Fruit fly (Drosophila melanogaster) whole organism, prepupa: ENCODE results near the gene Spc25.

Experiments
- Blimp-1 ChIP-seq: fragments of 200-800 bp; sonication (Bioruptor generic); optimal IDR thresholded peaks from 3 replicates; lab custom pipeline; 2017; ENCODE audit warnings: missing biosample characterization, missing genetic modification characterization, mild to moderate bottlenecking, moderate library complexity, missing genetic modification reagents
- CG10631 ChIP-seq: fragments of 200-800 bp; sonication (Bioruptor generic); optimal IDR thresholded peaks from 2 replicates; lab custom pipeline; 2016; ENCODE audit warnings: missing biosample characterization, missing genetic modification characterization
- CG10669 ChIP-seq: fragments of 200-800 bp; sonication (Bioruptor generic); optimal IDR thresholded peaks from 3 replicates; lab custom pipeline; 2018; ENCODE audit warnings: missing biosample characterization, mild to moderate bottlenecking, missing genetic modification characterization, moderate library complexity
- CG11294 ChIP-seq: fragments of 200-800 bp; sonication (Bioruptor generic); IDR thresholded peaks from 2 replicates; pipeline ENCODE4 v1.3.6; 2022; ENCODE audit warnings: missing biosample characterization, missing genetic modification characterization
- CG11762 ChIP-seq: fragments of 200-800 bp; sonication (Bioruptor generic); optimal IDR thresholded peaks from 3 replicates; lab custom pipeline; 2016; ENCODE audit warnings: missing biosample characterization, missing genetic modification characterization; ENCODE audit not compliant: insufficient read depth
- CG11902 ChIP-seq: fragments of 200-800 bp; sonication (Bioruptor generic); optimal IDR thresholded peaks from 3 replicates; lab custom pipeline; 2016; ENCODE audit warnings: missing biosample characterization, missing genetic modification characterization
- CG15336 ChIP-seq: fragments of 200-800 bp; sonication (Bioruptor generic); IDR thresholded peaks from 2 replicates; pipeline ENCODE4 v1.3.6; 2022; ENCODE audit warnings: missing biosample characterization, missing genetic modification characterization
- CG1621 ChIP-seq: fragments of 200-800 bp; sonication (Bioruptor generic); optimal IDR thresholded peaks from 3 replicates; lab custom pipeline; 2018; ENCODE audit warnings: missing biosample characterization, mild to moderate bottlenecking, missing genetic modification characterization
- CG16779 ChIP-seq: fragments of 200-800 bp; sonication (Bioruptor generic); optimal IDR thresholded peaks from 3 replicates; lab custom pipeline; 2017; ENCODE audit warnings: missing biosample characterization, mild to moderate bottlenecking, missing genetic modification characterization
- CG3032 ChIP-seq: fragments of 200-800 bp; optimal IDR thresholded peaks from 2 replicates; lab custom pipeline; 2019; ENCODE audit warnings: missing biosample characterization, mild to moderate bottlenecking, missing genetic modification characterization, moderate library complexity
- CG32006 ChIP-seq: fragments of 200-800 bp; sonication (Bioruptor generic); optimal IDR thresholded peaks from 3 replicates; lab custom pipeline; 2017; ENCODE audit warnings: missing biosample characterization, mild to moderate bottlenecking, missing genetic modification characterization
- CG34406 ChIP-seq: fragments of 200-800 bp; sonication (Bioruptor generic); optimal IDR thresholded peaks from 3 replicates; lab custom pipeline; 2016; ENCODE audit warnings: missing biosample characterization, missing genetic modification characterization
- CG3919 ChIP-seq: fragments of 200-800 bp; sonication (Bioruptor generic); optimal IDR thresholded peaks from 3 replicates; lab custom pipeline; 2016; ENCODE audit warnings: missing biosample characterization, missing genetic modification characterization
- CG4318 ChIP-seq: fragments of 200-800 bp; sonication (Bioruptor generic); optimal IDR thresholded peaks from 3 replicates; lab custom pipeline; 2017; ENCODE audit warnings: missing biosample characterization, mild to moderate bottlenecking, missing genetic modification characterization
- CG6163 ChIP-seq: fragments of 200-800 bp; sonication (Bioruptor generic); IDR thresholded peaks from 3 replicates; pipeline ENCODE4 v1.3.6; 2022; ENCODE audit warnings: missing biosample characterization, missing genetic modification characterization
- CG6276 ChIP-seq: fragments of 200-800 bp; sonication (Bioruptor generic); optimal IDR thresholded peaks from 2 replicates; lab custom pipeline; 2017; ENCODE audit warnings: missing biosample characterization, mild to moderate bottlenecking, missing genetic modification characterization
- CG6792 ChIP-seq: fragments of 200-800 bp; sonication (Bioruptor generic); optimal IDR thresholded peaks from 3 replicates; lab custom pipeline; 2016; ENCODE audit warnings: missing biosample characterization, missing genetic modification characterization
- CG6808 ChIP-seq: fragments of 200-800 bp; sonication (Bioruptor generic); optimal IDR thresholded peaks from 3 replicates; lab custom pipeline; 2017; ENCODE audit warnings: missing biosample characterization, missing genetic modification characterization, mild to moderate bottlenecking, moderate library complexity, missing genetic modification reagents
- CG8119 ChIP-seq: fragments of 200-800 bp; sonication (Bioruptor generic); IDR thresholded peaks from 3 replicates; pipeline ENCODE4 v1.3.6; 2022; ENCODE audit warnings: missing biosample characterization, missing genetic modification characterization
- CG8319 ChIP-seq: fragments of 200-800 bp; sonication (Bioruptor generic); optimal IDR thresholded peaks from 3 replicates; lab custom pipeline; 2016; ENCODE audit warnings: missing biosample characterization, missing genetic modification characterization
- CG8632 ChIP-seq: fragments of 200-800 bp; sonication (Bioruptor generic); optimal IDR thresholded peaks from 3 replicates; lab custom pipeline; 2016; ENCODE audit warnings: missing biosample characterization, missing genetic modification characterization
- CG9139 ChIP-seq: fragments of 200-800 bp; sonication (Bioruptor generic); optimal IDR thresholded peaks from 3 replicates; lab custom pipeline; 2017; ENCODE audit warnings: missing biosample characterization, mild to moderate bottlenecking, missing genetic modification characterization
- Eip78C ChIP-seq: fragments of 200-800 bp; sonication (Bioruptor generic); peaks from one replicate; lab custom pipeline; 2016; ENCODE audit warnings: missing biosample characterization, missing genetic modification characterization
- Eip93F ChIP-seq: fragments of 200-800 bp; sonication (Bioruptor generic); optimal IDR thresholded peaks from 2 replicates; lab custom pipeline; 2016; ENCODE audit warnings: missing biosample characterization, mild to moderate bottlenecking, missing genetic modification characterization
- Ets96B ChIP-seq: fragments of 200-800 bp; optimal IDR thresholded peaks from 2 replicates; lab custom pipeline; 2019; ENCODE audit warnings: missing biosample characterization, mild to moderate bottlenecking, missing genetic modification characterization, moderate library complexity
- Gug ChIP-seq: fragments of 200-800 bp; sonication (Bioruptor generic); IDR thresholded peaks from 2 replicates; pipeline ENCODE4 v1.3.6; 2022; ENCODE audit warnings: missing biosample characterization, missing genetic modification characterization
- Hr38 ChIP-seq: sonication (Bioruptor generic); optimal IDR thresholded peaks from 2 replicates; lab custom pipeline; 2016; ENCODE audit warnings: missing biosample characterization, missing genetic modification characterization
- Hr39 ChIP-seq: fragments of 200-800 bp; sonication (Bioruptor generic); optimal IDR thresholded peaks from 2 replicates; lab custom pipeline; 2016; ENCODE audit warnings: missing biosample characterization, missing genetic modification characterization
- Hr4 ChIP-seq: fragments of 200-800 bp; sonication (Bioruptor generic); optimal IDR thresholded peaks from 3 replicates; lab custom pipeline; 2016; ENCODE audit warnings: missing biosample characterization, missing genetic modification characterization
- Lpt ChIP-seq: fragments of 200-800 bp; sonication (Bioruptor generic); optimal IDR thresholded peaks from 3 replicates; lab custom pipeline; 2016; ENCODE audit warnings: missing biosample characterization, missing genetic modification characterization
- Met ChIP-seq: fragments of 200-800 bp; sonication (Bioruptor generic); optimal IDR thresholded peaks from 3 replicates; lab custom pipeline; 2016; ENCODE audit warnings: missing biosample characterization, missing genetic modification characterization
- OdsH ChIP-seq: fragments of 200-800 bp; sonication (Bioruptor generic); optimal IDR thresholded peaks from 3 replicates; lab custom pipeline; 2016; ENCODE audit warnings: missing biosample characterization, missing genetic modification characterization
- Smox ChIP-seq: fragments of 200-800 bp; sonication (Bioruptor generic); optimal IDR thresholded peaks from 3 replicates; lab custom pipeline; 2016; ENCODE audit warnings: missing biosample characterization, missing genetic modification characterization
- Sox102F ChIP-seq: fragments of 200-800 bp; sonication (Bioruptor generic); optimal IDR thresholded peaks from 2 replicates; lab custom pipeline; 2016; ENCODE audit warnings: missing biosample characterization, mild to moderate bottlenecking, missing genetic modification characterization
- Sox14 ChIP-seq: fragments of 200-800 bp; sonication (Bioruptor generic); optimal IDR thresholded peaks from 3 replicates; lab custom pipeline; 2016; ENCODE audit warnings: missing biosample characterization, missing genetic modification characterization
- Sox15 ChIP-seq: fragments of 200-800 bp; sonication (Bioruptor generic); optimal IDR thresholded peaks from 3 replicates; lab custom pipeline; 2016; ENCODE audit warnings: missing biosample characterization, missing genetic modification characterization
- acj6 ChIP-seq: fragments of 200-800 bp; sonication (Bioruptor generic); optimal IDR thresholded peaks from 3 replicates; lab custom pipeline; 2016; ENCODE audit warnings: missing biosample characterization, missing genetic modification characterization
- cyc ChIP-seq: fragments of 200-800 bp; sonication (Bioruptor generic); optimal IDR thresholded peaks from 3 replicates; lab custom pipeline; 2016; ENCODE audit warnings: missing biosample characterization, missing genetic modification characterization
- dac ChIP-seq: fragments of 200-800 bp; sonication (Bioruptor generic); optimal IDR thresholded peaks from 2 replicates; lab custom pipeline; 2017; ENCODE audit warnings: missing biosample characterization, mild to moderate bottlenecking, missing genetic modification characterization
- eg ChIP-seq: fragments of 200-800 bp; sonication (Bioruptor generic); IDR thresholded peaks from 3 replicates; pipeline ENCODE4 v1.3.6; 2022; ENCODE audit warnings: missing biosample characterization, missing genetic modification characterization
- esn ChIP-seq: fragments of 200-800 bp; sonication (Bioruptor generic); optimal IDR thresholded peaks from 2 replicates; lab custom pipeline; 2016; ENCODE audit warnings: missing biosample characterization, mild to moderate bottlenecking, missing genetic modification characterization, moderate library complexity
- fd59A ChIP-seq: fragments of 200-800 bp; sonication (Bioruptor generic); optimal IDR thresholded peaks from 2 replicates; lab custom pipeline; 2017; ENCODE audit warnings: missing biosample characterization, mild to moderate bottlenecking, missing genetic modification characterization, missing genetic modification reagents
- fd85E ChIP-seq: fragments of 200-800 bp; sonication (Bioruptor generic); optimal IDR thresholded peaks from 3 replicates; lab custom pipeline; 2016; ENCODE audit warnings: missing biosample characterization, missing genetic modification characterization
- net ChIP-seq: fragments of 200-800 bp; sonication (Bioruptor generic); optimal IDR thresholded peaks from 3 replicates; lab custom pipeline; 2016; ENCODE audit warnings: missing biosample characterization, missing genetic modification characterization
- pdm3 ChIP-seq: fragments of 200-800 bp; sonication (Bioruptor generic); optimal IDR thresholded peaks from 3 replicates; lab custom pipeline; 2016; ENCODE audit warnings: missing biosample characterization, missing genetic modification characterization
- salr ChIP-seq, 2 experiments: fragments of 200-800 bp; sonication (Bioruptor generic); optimal IDR thresholded peaks; 3 replicates each; lab custom pipeline; 2016 to 2018; ENCODE audit warnings: missing biosample characterization in 2 of 2, missing genetic modification characterization in 2 of 2, mild to moderate bottlenecking in 1 of 2
- spab ChIP-seq: fragments of 200-800 bp; sonication (Bioruptor generic); optimal IDR thresholded peaks from 2 replicates; lab custom pipeline; 2017; ENCODE audit warnings: missing biosample characterization, mild to moderate bottlenecking, missing genetic modification characterization, missing genetic modification reagents
- ss ChIP-seq, 2 experiments: fragments of 200-800 bp; sonication (Bioruptor generic); optimal IDR thresholded peaks; 2 replicates in 1 of 2; 3 replicates in 1 of 2; lab custom pipeline; 2017 to 2018; ENCODE audit warnings: mild to moderate bottlenecking in 2 of 2, missing biosample characterization in 2 of 2, missing genetic modification characterization in 2 of 2, moderate library complexity in 1 of 2
- topi ChIP-seq: fragments of 200-800 bp; sonication (Bioruptor generic); optimal IDR thresholded peaks from 3 replicates; lab custom pipeline; 2016; ENCODE audit warnings: missing biosample characterization, missing genetic modification characterization
- vri ChIP-seq: fragments of 200-800 bp; sonication (Bioruptor generic); optimal IDR thresholded peaks from 3 replicates; lab custom pipeline; 2016; ENCODE audit warnings: missing biosample characterization, mild to moderate bottlenecking, missing genetic modification characterization

Spc25 gene

dm6 chr3R:12981334-12982166 is 20.0 kb downstream of the Spc25 start:
- peak; percentile 80 for TF ChIP-seq CG32006 (GFP tag; lab: Kevin White, UChicago)
- peak; percentile 77 for TF ChIP-seq OdsH (GFP tag; lab: Kevin White, UChicago)
- peak; percentile 79 for TF ChIP-seq eg (GFP tag; lab: Robert Waterston, UW)
- peak; percentile 79 for TF ChIP-seq CG8632 (GFP tag; lab: Kevin White, UChicago)
- peak; percentile 64 for TF ChIP-seq fd59A (GFP tag; lab: Kevin White, UChicago)
- TF ChIP-seq acj6, result peak; percentile 72
- TF ChIP-seq CG16779, result peak; percentile 45
- TF ChIP-seq vri, result no peak
- no peak for TF ChIP-seq Eip93F (GFP tag; lab: Kevin White, UChicago)
- TF ChIP-seq CG1621 (tag; lab: Kevin White, UChicago), result peak; percentile 57
- TF ChIP-seq Sox102F (GFP tag; lab: Kevin White, UChicago), result peak; percentile 68
- TF ChIP-seq CG11762, result peak; percentile 76
- peak; percentile 70 for TF ChIP-seq CG6276 (GFP tag; lab: Kevin White, UChicago)
- peak; percentile 72 for TF ChIP-seq CG4318 (GFP tag; lab: Kevin White, UChicago)
- TF ChIP-seq salr (GFP tag; optimal IDR thresholded peaks at IDR 0.05; lab: Kevin White, UChicago), result peak; percentile 18 to 67
- TF ChIP-seq Gug (GFP tag; lab: Robert Waterston, UW), result peak; percentile 64; the same call in 1 of the 2 replicates
- TF ChIP-seq CG34406, result peak; percentile 76
- peak; percentile 40 for TF ChIP-seq Lpt (GFP tag; lab: Kevin White, UChicago)
- TF ChIP-seq Met (GFP tag; lab: Kevin White, UChicago), result peak; percentile 77
- peak; percentile 53 for TF ChIP-seq dac (GFP tag; lab: Kevin White, UChicago)
- no peak for TF ChIP-seq Hr38 (GFP tag; lab: Kevin White, UChicago)
- TF ChIP-seq CG11294, result 0 out of 2 replicates have a peak, but pooled peaks have one; percentile 67
- peak; percentile 76 for TF ChIP-seq CG6792 (GFP tag; lab: Kevin White, UChicago)
- TF ChIP-seq Blimp-1 (GFP tag; lab: Kevin White, UChicago), result peak; percentile 8
- TF ChIP-seq CG11902, result peak; percentile 71
- TF ChIP-seq CG6163 (GFP tag; lab: Robert Waterston, UW), result peak; percentile 62
- peak; percentile 74 for TF ChIP-seq Smox (GFP tag; lab: Kevin White, UChicago)
- peak; percentile 81 for TF ChIP-seq net (GFP tag; lab: Kevin White, UChicago)
- TF ChIP-seq CG10631 (GFP tag; lab: Kevin White, UChicago), result peak; percentile 67
- TF ChIP-seq CG9139, result peak; percentile 21
- TF ChIP-seq CG6808, result peak; percentile 83
- TF ChIP-seq ss (GFP tag; optimal IDR thresholded peaks at IDR 0.05; lab: Kevin White, UChicago), result peak; percentile 55 to 76
- peak; percentile 56 for TF ChIP-seq Sox15 (GFP tag; lab: Kevin White, UChicago)
- TF ChIP-seq pdm3 (GFP tag; lab: Kevin White, UChicago), result peak; percentile 67
- peak; percentile 85 for TF ChIP-seq esn (GFP tag; lab: Kevin White, UChicago)
- peak; percentile 59 for TF ChIP-seq CG8319
- TF ChIP-seq cyc (GFP tag; lab: Kevin White, UChicago), result peak; percentile 77
- peak; percentile 77 for TF ChIP-seq CG10669 (GFP tag; lab: Kevin White, UChicago)
- peak; percentile 78 for TF ChIP-seq spab (GFP tag; lab: Kevin White, UChicago)
- peak; percentile 79 for TF ChIP-seq CG3032 (tag; lab: Kevin White, UChicago)
- TF ChIP-seq topi (GFP tag; lab: Kevin White, UChicago), result peak; percentile 73
- peak; percentile 96 for TF ChIP-seq Eip78C (GFP tag; lab: Kevin White, UChicago)
- TF ChIP-seq Hr39 (GFP tag; lab: Kevin White, UChicago), result peak; percentile 67
- TF ChIP-seq CG8119, result peak; percentile 78
- TF ChIP-seq Sox14, result peak; percentile 22
- peak; percentile 76 for TF ChIP-seq Ets96B (tag; lab: Kevin White, UChicago)
- peak; percentile 68 for TF ChIP-seq Hr4
- TF ChIP-seq fd85E (GFP tag; lab: Kevin White, UChicago), result no peak
- peak; percentile 79 for TF ChIP-seq CG15336 (GFP tag; lab: Robert Waterston, UW)
- peak; percentile 84 for TF ChIP-seq CG3919
